Worm (Caenorhabditis elegans): ENCODE results near the gene ZC239.21.
"Not testable (repeated sequence)": the region's sequence is repeated elsewhere in the genome, so short reads cannot be mapped to it uniquely, and the experiment has no call there.

The ZC239.21 gene

DNA sequence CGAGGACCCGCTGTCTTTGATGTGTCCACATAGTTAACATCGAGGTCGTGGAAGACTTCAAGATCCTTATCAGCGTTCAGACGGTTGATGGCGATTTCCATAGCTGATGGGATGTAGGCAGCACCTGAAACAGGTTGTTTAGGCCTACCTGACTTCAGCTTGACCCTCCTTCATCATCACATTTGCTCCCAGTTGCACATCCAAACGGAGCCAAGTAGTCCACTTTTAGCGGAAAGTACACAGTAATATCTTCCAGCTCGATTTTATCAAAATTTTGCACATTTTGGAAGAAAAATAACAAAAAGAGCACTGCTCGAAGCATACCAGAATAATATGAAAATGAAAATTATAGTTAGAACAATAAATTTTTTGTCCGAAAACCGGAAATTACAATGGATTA, 9.8 kb upstream of the ZC239.21 start, which contains the start of gene gcy-15 (continued):
- no peak for TF ChIP-seq lsy-27 (tag; optimal IDR thresholded peaks at IDR 0.05; ENCODE audit: borderline replicate concordance, insufficient read depth)

DNA sequence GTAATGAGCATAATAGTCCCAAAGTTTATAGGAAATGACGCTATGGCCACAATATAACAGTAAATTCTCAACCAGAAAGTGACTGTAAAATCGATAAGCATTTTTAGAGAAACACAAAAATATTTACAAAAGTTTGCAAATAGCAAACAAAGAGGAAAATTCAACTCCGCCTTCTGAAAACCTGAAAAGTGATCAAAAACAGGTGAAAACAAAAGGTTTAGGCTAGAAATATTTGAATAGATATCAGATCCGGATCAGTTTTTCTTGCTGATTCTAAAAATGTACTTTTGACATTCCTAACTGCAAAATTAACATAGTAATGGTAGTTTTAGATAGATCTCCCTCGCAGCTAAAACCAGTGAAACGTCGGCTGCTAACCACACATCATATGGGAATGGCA, 7.7 kb upstream of the ZC239.21 start, which contains the start of gene sri-51:
Gene sri-51 (minus strand): TSS at position 101 of the 400 bp plus-strand sequence.
- TF ChIP-seq nhr-90 (tag; optimal IDR thresholded peaks at IDR 0.05) (no peak), repo-1 (tag; optimal IDR thresholded peaks at IDR 0.05) (no peak), F39B2.1 (GFP tag; IDR thresholded peaks at IDR 0.05) (no peak)

- TF ChIP-seq zfh-2 (GFP tag; conservative IDR thresholded peaks at IDR 0.05); nfya-2 (GFP tag; IDR thresholded peaks at IDR 0.05); lsy-27 (tag; optimal IDR thresholded peaks at IDR 0.05; ENCODE audit: borderline replicate concordance, insufficient read depth): not testable (repeated sequence)
These were observed 5.5 kb upstream of the ZC239.21 start, which contains the start of gene sri-48 for ce11 chrII:3201242-3201641. Gene sri-48 (minus strand): TSS chrII:3201342.

DNA sequence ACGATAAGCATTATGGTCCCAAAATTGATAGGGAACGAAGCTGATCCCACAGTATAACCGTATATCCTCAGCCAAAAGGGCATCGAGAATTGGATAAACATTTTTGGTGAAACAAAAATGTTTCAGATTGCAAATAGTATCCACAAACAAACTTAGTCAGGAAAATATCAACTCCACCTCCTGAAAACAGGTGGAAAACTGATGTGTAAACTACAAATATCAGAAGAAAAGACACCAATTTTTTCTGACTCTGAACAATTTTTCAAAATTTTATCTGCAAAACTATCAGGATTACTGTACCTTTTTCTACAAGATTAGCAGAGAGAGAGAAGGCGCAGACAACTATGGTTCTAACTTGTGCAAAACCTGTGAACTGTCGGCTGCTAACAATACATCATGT, 4.2 kb upstream of the ZC239.21 start, which contains the start of gene sri-53:
Gene sri-53 (minus strand): TSS at position 101 of the 400 bp plus-strand sequence.
- TF ChIP-seq xnd-1 (tag; optimal IDR thresholded peaks at IDR 0.05), result no peak
- no peak for TF ChIP-seq nhr-80 (tag; optimal IDR thresholded peaks at IDR 0.05)
- TF ChIP-seq B0336.3 (GFP tag; IDR thresholded peaks at IDR 0.05), result no peak
- no peak for TF ChIP-seq mxl-1 (tag; optimal IDR thresholded peaks at IDR 0.05)
- TF ChIP-seq ceh-79 (tag; optimal IDR thresholded peaks at IDR 0.05), result no peak
- TF ChIP-seq B0261.1 (tag; optimal IDR thresholded peaks at IDR 0.05), result no peak
- no peak for TF ChIP-seq ccch-3 (GFP tag; optimal IDR thresholded peaks at IDR 0.05)
- TF ChIP-seq rpc-1 (optimal IDR thresholded peaks at IDR 0.05), result no peak
- TF ChIP-seq rpc-1 (tag; optimal IDR thresholded peaks at IDR 0.05), result no peak

DNA sequence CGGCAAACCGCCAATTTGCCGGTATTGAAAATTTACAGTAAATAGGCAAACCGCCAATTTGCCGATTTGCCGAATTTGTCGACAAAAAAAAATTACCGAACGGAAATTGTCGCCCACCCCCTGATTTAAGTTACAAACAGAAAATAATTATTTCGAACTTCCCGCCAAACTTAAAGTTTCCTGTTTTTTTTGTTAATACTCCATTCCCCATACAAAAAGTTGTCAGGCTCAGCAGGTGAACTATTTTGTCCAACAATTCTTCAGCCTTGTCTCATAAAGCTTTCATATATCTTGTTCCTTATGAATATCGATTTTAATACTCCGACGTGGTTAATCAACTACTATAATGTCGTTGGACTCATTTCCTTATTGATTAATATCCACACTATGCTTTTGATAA, 3.3 kb upstream of the ZC239.21 start, which contains the start of gene sri-50:
Gene sri-50 (plus strand): TSS at position 301 of the 400 bp plus-strand sequence.
- TF ChIP-seq sptf-2 (GFP tag; optimal IDR thresholded peaks at IDR 0.05), result no peak
- TF ChIP-seq sdz-38 (tag; optimal IDR thresholded peaks at IDR 0.05), result no peak
- no peak for TF ChIP-seq snpc-1.3 (tag; optimal IDR thresholded peaks at IDR 0.05; ENCODE audit: insufficient read depth)
- no peak for TF ChIP-seq gei-17 (GFP tag; optimal IDR thresholded peaks at IDR 0.05)
- no peak for TF ChIP-seq atf-7 (tag; optimal IDR thresholded peaks at IDR 0.05)
- no peak for TF ChIP-seq dox-1 (GFP tag; IDR thresholded peaks at IDR 0.05)
- no peak for TF ChIP-seq pbrm-1 (GFP tag; IDR thresholded peaks at IDR 0.05)
- no peak for TF ChIP-seq snpc-1.1 (tag; optimal IDR thresholded peaks at IDR 0.05; ENCODE audit: insufficient read depth)
- TF ChIP-seq ceh-79 (tag; optimal IDR thresholded peaks at IDR 0.05), result no peak
- TF ChIP-seq zim-3 (tag; optimal IDR thresholded peaks at IDR 0.05), result no peak
- TF ChIP-seq cebp-1 (GFP tag; IDR thresholded peaks at IDR 0.05), result no peak
- TF ChIP-seq cebp-1 (tag; optimal IDR thresholded peaks at IDR 0.05), result no peak
- no peak for TF ChIP-seq lin-40 (tag; optimal IDR thresholded peaks at IDR 0.05)
- no peak for TF ChIP-seq aptf-2 (GFP tag; conservative IDR thresholded peaks at IDR 0.05)
- no peak for TF ChIP-seq ztf-25 (GFP tag; IDR thresholded peaks at IDR 0.05)
- TF ChIP-seq let-607 (tag; optimal IDR thresholded peaks at IDR 0.05), result no peak
- TF ChIP-seq egl-18 (GFP tag; IDR thresholded peaks at IDR 0.05), result no peak
